Worm (Caenorhabditis elegans) whole organism, young adult: ENCODE results near the gene F21C10.13.

Experiments used
- F39B2.1 ChIP-seq: fragments of 200-800 bp; sonication (Bioruptor generic); IDR thresholded peaks from 2 replicates; pipeline ENCODE4 v1.3.6; 2022; ENCODE audit warnings: missing genetic modification reagents, missing genetic modification characterization, missing compliant biosample characterization
- unc-62 ChIP-seq: fragments of 150-350 bp; optimal IDR thresholded peaks from 2 replicates; lab custom pipeline; 2014; ENCODE audit warnings: missing biosample characterization, missing genetic modification reagents, missing genetic modification characterization

- TF ChIP-seq unc-62 (GFP tag; lab: Kevin White, UChicago) (no peak), F39B2.1 (GFP tag; lab: Robert Waterston, UW) (no peak)
These were observed 43.1 kb downstream of the F21C10.13 start, which contains the start of gene col-10 for ce11 chrV:9165073-9165699.
